Worm (Caenorhabditis elegans) whole organism, young adult: ENCODE results near the gene trd-1.
A peak's percentile ranks its signal among the peaks of the same experiment; 100 is the strongest.

ENCODE experiments used
- B0035.1 ChIP-seq: sonication (generic microtip); optimal IDR thresholded peaks from 2 replicates; lab custom pipeline; 2016; ENCODE audit warnings: missing genetic modification characterization, mild to moderate bottlenecking, missing compliant biosample characterization, missing genotype, missing genetic modification reagents
- C06A6.2 ChIP-seq: fragments of 200-800 bp; sonication (Bioruptor generic); conservative IDR thresholded peaks from 2 replicates; pipeline ENCODE4 v1.3.6; 2022; ENCODE audit warnings: missing genetic modification characterization, missing compliant biosample characterization
- F10E7.11 ChIP-seq: sonication (generic microtip); optimal IDR thresholded peaks from 2 replicates; lab custom pipeline; 2017; ENCODE audit warnings: mild to moderate bottlenecking, missing genetic modification characterization, moderate library complexity, missing compliant biosample characterization
- F22D6.2 ChIP-seq: sonication (generic microtip); optimal IDR thresholded peaks from 2 replicates; lab custom pipeline; 2016; ENCODE audit warnings: mild to moderate bottlenecking, missing genetic modification characterization, missing compliant biosample characterization
- F52B5.7 ChIP-seq: sonication (generic microtip); optimal IDR thresholded peaks from 2 replicates; lab custom pipeline; 2016; ENCODE audit warnings: mild to moderate bottlenecking, missing genetic modification characterization, missing compliant biosample characterization
- K11D2.4 ChIP-seq: fragments of 200-800 bp; sonication (Bioruptor generic); IDR thresholded peaks from 2 replicates; pipeline ENCODE4 v1.3.6; 2022; ENCODE audit warnings: missing genetic modification reagents, missing genetic modification characterization, missing compliant biosample characterization
- K12H6.12 ChIP-seq: fragments of 200-800 bp; sonication (Bioruptor generic); optimal IDR thresholded peaks from 2 replicates; lab custom pipeline; 2018; ENCODE audit warnings: mild to moderate bottlenecking, missing genetic modification characterization, missing compliant biosample characterization
- T07F8.4 ChIP-seq: sonication (generic microtip); optimal IDR thresholded peaks from 2 replicates; lab custom pipeline; 2016; ENCODE audit warnings: mild to moderate bottlenecking, missing genetic modification characterization, moderate library complexity, missing compliant biosample characterization
- Y53F4B.3 ChIP-seq: fragments of 200-800 bp; sonication (Bioruptor generic); IDR thresholded peaks from 2 replicates; pipeline ENCODE4 v1.3.6; 2022; ENCODE audit warnings: missing genetic modification reagents, missing genetic modification characterization, missing compliant biosample characterization
- Y53G8AR.9 ChIP-seq: fragments of 200-800 bp; sonication (Bioruptor generic); conservative IDR thresholded peaks from 2 replicates; pipeline ENCODE4 v1.3.6; 2022; ENCODE audit warnings: missing genetic modification reagents, missing genetic modification characterization, missing compliant biosample characterization
- Y95B8A.8 ChIP-seq: fragments of 200-800 bp; sonication (Bioruptor generic); IDR thresholded peaks from 2 replicates; pipeline ENCODE4 v1.3.6; 2022; ENCODE audit warnings: missing genetic modification reagents, missing genetic modification characterization, missing compliant biosample characterization
- akir-1 ChIP-seq: fragments of 200-800 bp; sonication (Bioruptor generic); optimal IDR thresholded peaks from 2 replicates; lab custom pipeline; 2018; ENCODE audit warnings: mild to moderate bottlenecking, missing genetic modification characterization, moderate library complexity, missing compliant biosample characterization
- attf-6 ChIP-seq: fragments of 200-800 bp; sonication (Bioruptor generic); IDR thresholded peaks from 2 replicates; pipeline ENCODE4 v1.3.6; 2022; ENCODE audit warnings: missing genetic modification reagents, missing genetic modification characterization, missing compliant biosample characterization
- ceh-100 ChIP-seq: fragments of 200-800 bp; sonication (Bioruptor generic); IDR thresholded peaks from 2 replicates; pipeline ENCODE4 v1.3.6; 2022; ENCODE audit warnings: missing genetic modification reagents, missing genetic modification characterization, missing compliant biosample characterization
- die-1 ChIP-seq: sonication (generic microtip); optimal IDR thresholded peaks from 2 replicates; lab custom pipeline; 2016; ENCODE audit warnings: missing genotype, mild to moderate bottlenecking, missing genetic modification characterization, missing compliant biosample characterization
- egl-18 ChIP-seq: fragments of 200-800 bp; sonication (Bioruptor generic); IDR thresholded peaks from 2 replicates; pipeline ENCODE4 v1.3.6; 2022; ENCODE audit warnings: missing genetic modification reagents, missing genetic modification characterization, missing compliant biosample characterization
- ets-4 ChIP-seq: fragments of 200-800 bp; sonication (Bioruptor generic); optimal IDR thresholded peaks from 2 replicates; lab custom pipeline; 2018; ENCODE audit warnings: mild to moderate bottlenecking, missing genetic modification characterization, missing compliant biosample characterization
- him-1 ChIP-seq: sonication (generic microtip); optimal IDR thresholded peaks from 2 replicates; lab custom pipeline; 2016; ENCODE audit warnings: missing genotype, missing genetic modification reagents, missing genetic modification characterization, missing compliant biosample characterization
- hmg-1.2 ChIP-seq: fragments of 200-800 bp; sonication (Bioruptor generic); IDR thresholded peaks from 2 replicates; pipeline ENCODE4 v1.3.6; 2022; ENCODE audit warnings: missing genetic modification reagents, missing genetic modification characterization, missing compliant biosample characterization
- hsf-1 ChIP-seq: fragments of 200-800 bp; sonication (Bioruptor generic); IDR thresholded peaks from 2 replicates; pipeline ENCODE4 v1.3.6; 2022; ENCODE audit warnings: missing genetic modification reagents, missing genetic modification characterization, missing compliant biosample characterization
- let-607 ChIP-seq, 2 experiments: fragments of 200-800 bp in 1 of 2; sonication (Bioruptor generic) in 1 of 2; sonication (generic microtip) in 1 of 2; optimal IDR thresholded peaks; 2 replicates each; lab custom pipeline; 2016 to 2018; ENCODE audit warnings: mild to moderate bottlenecking in 2 of 2, missing compliant biosample characterization in 2 of 2, missing genetic modification characterization in 2 of 2, moderate library complexity in 2 of 2, missing genotype in 1 of 2
- lin-54 ChIP-seq: fragments of 200-800 bp; sonication (Bioruptor generic); optimal IDR thresholded peaks from 2 replicates; lab custom pipeline; 2018; ENCODE audit warnings: mild to moderate bottlenecking, missing genetic modification characterization, missing compliant biosample characterization
- lir-1 ChIP-seq: fragments of 200-800 bp; sonication (Bioruptor generic); conservative IDR thresholded peaks from 2 replicates; pipeline ENCODE4 v1.3.6; 2022; ENCODE audit warnings: missing genetic modification reagents, missing genetic modification characterization, missing compliant biosample characterization
- madf-8 ChIP-seq: fragments of 200-800 bp; sonication (Bioruptor generic); conservative IDR thresholded peaks from 2 replicates; pipeline ENCODE4 v1.3.6; 2022; ENCODE audit warnings: missing genetic modification reagents, missing genetic modification characterization, missing compliant biosample characterization
- mcd-1 ChIP-seq: fragments of 200-800 bp; sonication (Bioruptor generic); IDR thresholded peaks from 2 replicates; pipeline ENCODE4 v1.3.6; 2022; ENCODE audit warnings: missing genetic modification reagents, missing genetic modification characterization, missing compliant biosample characterization
- mel-28 ChIP-seq: sonication (generic microtip); optimal IDR thresholded peaks from 2 replicates; lab custom pipeline; 2016; ENCODE audit warnings: borderline replicate concordance, mild to moderate bottlenecking, missing genetic modification characterization, missing compliant biosample characterization
- nfyb-1 ChIP-seq: fragments of 200-800 bp; sonication (Bioruptor generic); IDR thresholded peaks from 2 replicates; pipeline ENCODE4 v1.3.6; 2022; ENCODE audit warnings: missing genetic modification reagents, missing genetic modification characterization, missing compliant biosample characterization
- nhr-27 ChIP-seq: fragments of 200-800 bp; sonication (Bioruptor generic); optimal IDR thresholded peaks from 2 replicates; lab custom pipeline; 2018; ENCODE audit warnings: mild to moderate bottlenecking, missing genetic modification characterization, moderate library complexity, missing compliant biosample characterization
- rcor-1 ChIP-seq: fragments of 200-800 bp; sonication (Bioruptor generic); IDR thresholded peaks from 2 replicates; pipeline ENCODE4 v1.3.6; 2022; ENCODE audit warnings: missing genetic modification reagents, missing genetic modification characterization, missing compliant biosample characterization
- repo-1 ChIP-seq: sonication (generic microtip); optimal IDR thresholded peaks from 2 replicates; lab custom pipeline; 2017; ENCODE audit warnings: mild to moderate bottlenecking, missing genetic modification characterization, missing compliant biosample characterization
- snpc-3.4 ChIP-seq: sonication (generic microtip); optimal IDR thresholded peaks from 2 replicates; lab custom pipeline; 2017; ENCODE audit warnings: missing genetic modification characterization, mild to moderate bottlenecking, missing compliant biosample characterization, antibody characterized with exemption, moderate library complexity, missing genotype, missing genetic modification reagents
- snpc-4 ChIP-seq, 5 experiments: fragments of 150-350 bp in 1 of 5; sonication (generic microtip) in 4 of 5; optimal IDR thresholded peaks; 2 replicates each; lab custom pipeline; 2014 to 2018; ENCODE audit warnings: missing genetic modification characterization in 5 of 5, missing biosample characterization in 3 of 5, antibody characterized with exemption in 2 of 5, mild to moderate bottlenecking in 2 of 5, missing compliant biosample characterization in 2 of 5, missing genotype in 2 of 5, moderate library complexity in 2 of 5, missing genetic modification reagents in 1 of 5
- unc-62 ChIP-seq: fragments of 150-350 bp; optimal IDR thresholded peaks from 2 replicates; lab custom pipeline; 2014; ENCODE audit warnings: missing biosample characterization, missing genetic modification reagents, missing genetic modification characterization
- zfh-2 ChIP-seq: fragments of 200-800 bp; sonication (Bioruptor generic); conservative IDR thresholded peaks from 2 replicates; pipeline ENCODE4 v1.3.6; 2022; ENCODE audit warnings: missing genetic modification reagents, missing genetic modification characterization, missing compliant biosample characterization
- zim-3 ChIP-seq: sonication (generic microtip); optimal IDR thresholded peaks from 2 replicates; lab custom pipeline; 2017; ENCODE audit warnings: mild to moderate bottlenecking, missing genetic modification characterization, moderate library complexity, missing compliant biosample characterization

The trd-1 gene

DNA sequence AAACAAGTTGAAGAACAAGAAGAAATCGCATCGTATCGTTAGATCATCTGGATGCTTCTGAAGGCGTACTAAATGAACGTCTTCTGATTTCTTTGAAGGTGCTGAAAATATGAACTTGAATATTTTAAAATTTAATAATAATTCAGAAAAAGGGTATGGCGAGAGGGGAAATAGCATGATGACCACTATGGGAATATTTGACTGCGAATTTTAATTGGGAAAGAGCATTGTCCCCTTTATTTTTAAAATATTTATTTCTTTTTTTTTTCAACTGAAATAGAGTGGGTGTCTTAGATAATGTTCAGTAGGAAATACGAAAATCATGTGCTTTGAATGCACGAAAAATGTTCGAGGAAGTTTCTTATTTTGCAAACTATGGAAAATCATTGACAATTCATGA lies 9.3 kb downstream of the trd-1 start, which contains the start of gene lgc-50:
Gene lgc-50 (minus strand): TSS at position 101 of the 400 bp plus-strand sequence.
- TF ChIP-seq madf-8 (no peak), Y53F4B.3 (GFP tag; lab: Robert Waterston, UW) (no peak), Y95B8A.8 (no peak), repo-1 (no peak), nhr-27 (tag; lab: Kevin White, UChicago) (no peak), hsf-1 (GFP tag; lab: Robert Waterston, UW) (no peak), egl-18 (GFP tag; lab: Robert Waterston, UW) (no peak), nfyb-1 (no peak), F10E7.11 (tag; lab: Kevin White, UChicago) (no peak), attf-6 (no peak), zim-3 (tag; lab: Kevin White, UChicago) (no peak), B0035.1 (tag; lab: Kevin White, UChicago) (no peak), him-1 (tag; lab: Kevin White, UChicago) (no peak), K12H6.12 (tag; lab: Kevin White, UChicago) (no peak), ceh-100 (GFP tag; lab: Robert Waterston, UW) (no peak), K11D2.4 (no peak), mcd-1 (no peak), lir-1 (GFP tag; lab: Robert Waterston, UW) (no peak), snpc-4 (GFP tag; optimal IDR thresholded peaks at IDR 0.05; lab: Kevin White, UChicago) (no peak), snpc-4 (tag; optimal IDR thresholded peaks at IDR 0.05; lab: Kevin White, UChicago) (no peak)

ce11 chrIII:7397196-7397595 lies 11.2 kb downstream of the trd-1 start:
- TF ChIP-seq hmg-1.2 (GFP tag; lab: Robert Waterston, UW) (peak; percentile 29; the same call in 1 of the 2 replicates), T07F8.4 (no peak)

DNA sequence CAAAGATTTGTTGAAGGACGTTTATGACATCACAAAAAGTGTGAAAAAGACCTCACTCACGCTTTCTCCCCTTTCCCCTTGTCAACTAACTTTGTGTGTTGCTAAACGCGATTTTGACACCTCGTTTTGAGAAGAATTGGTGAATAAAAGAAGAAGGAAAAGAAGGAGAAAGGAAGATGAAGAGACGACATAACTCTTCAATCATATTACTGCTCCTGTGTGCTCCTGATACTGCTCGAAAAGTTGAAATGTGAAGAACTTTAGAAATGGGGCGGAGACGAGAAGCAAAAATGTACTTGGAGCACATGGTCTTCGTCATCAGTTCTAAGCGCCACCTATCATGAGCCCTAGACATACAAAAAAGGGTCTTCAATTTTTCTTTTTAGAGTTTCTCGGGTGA lies 13.0 kb downstream of the trd-1 start:
- TF ChIP-seq akir-1 (GFP tag; lab: Kevin White, UChicago), result no peak
- no peak for TF ChIP-seq Y53G8AR.9 (GFP tag; lab: Robert Waterston, UW)
- no peak for TF ChIP-seq die-1
- no peak for TF ChIP-seq F52B5.7
- no peak for TF ChIP-seq let-607 (tag; optimal IDR thresholded peaks at IDR 0.05; lab: Kevin White, UChicago)
- TF ChIP-seq zfh-2 (GFP tag; lab: Robert Waterston, UW), result no peak
- TF ChIP-seq rcor-1 (GFP tag; lab: Robert Waterston, UW), result no peak
- TF ChIP-seq mel-28 (tag; lab: Kevin White, UChicago), result no peak
- TF ChIP-seq snpc-3.4 (tag; lab: Kevin White, UChicago), result no peak
- no peak for TF ChIP-seq Y53F4B.3 (GFP tag; lab: Robert Waterston, UW)
- no peak for TF ChIP-seq lin-54 (GFP tag; lab: Kevin White, UChicago)
- no peak for TF ChIP-seq unc-62 (GFP tag; lab: Kevin White, UChicago)
- TF ChIP-seq ets-4 (GFP tag; lab: Kevin White, UChicago), result no peak
- no peak for TF ChIP-seq F22D6.2 (tag; lab: Kevin White, UChicago)
- no peak for TF ChIP-seq C06A6.2
